Worm (Caenorhabditis elegans): ENCODE results near the gene set-16.

DNA sequence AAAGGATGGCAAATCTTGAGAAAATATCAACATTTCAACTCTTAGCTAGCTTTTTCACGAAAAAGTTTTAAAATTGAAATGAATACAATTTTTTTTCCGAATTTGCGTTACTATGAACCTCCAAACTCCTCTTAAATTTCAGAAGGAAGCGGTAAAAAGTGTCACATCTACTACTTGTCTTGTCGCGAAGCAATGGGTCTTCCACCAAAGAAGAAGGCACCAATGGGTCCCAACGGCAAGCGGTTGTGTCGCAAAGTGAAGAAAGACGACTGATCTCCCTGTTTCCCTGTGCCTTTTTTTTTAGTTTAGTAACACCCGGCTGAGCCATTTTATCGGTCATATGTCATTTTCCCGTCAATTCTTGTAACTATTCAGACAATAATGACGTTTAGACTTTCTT is 22.7 kb upstream of the set-16 start:
- no peak for TF ChIP-seq nhr-237 (tag; optimal IDR thresholded peaks at IDR 0.05)
- no peak for TF ChIP-seq nhr-12 (tag; optimal IDR thresholded peaks at IDR 0.05)
- TF ChIP-seq nhr-28 (tag; optimal IDR thresholded peaks at IDR 0.05) = no peak
- no peak for TF ChIP-seq fkh-2 (tag; optimal IDR thresholded peaks at IDR 0.05)
- no peak for TF ChIP-seq aly-2 (tag; optimal IDR thresholded peaks at IDR 0.05)
- TF ChIP-seq ceh-9 (tag; optimal IDR thresholded peaks at IDR 0.05) = no peak
- no peak for TF ChIP-seq jun-1 (tag; optimal IDR thresholded peaks at IDR 0.05)
- TF ChIP-seq snpc-4 (tag; optimal IDR thresholded peaks at IDR 0.05) = no peak
